Worm (Caenorhabditis elegans): ENCODE results near the gene clec-263.

DNA sequence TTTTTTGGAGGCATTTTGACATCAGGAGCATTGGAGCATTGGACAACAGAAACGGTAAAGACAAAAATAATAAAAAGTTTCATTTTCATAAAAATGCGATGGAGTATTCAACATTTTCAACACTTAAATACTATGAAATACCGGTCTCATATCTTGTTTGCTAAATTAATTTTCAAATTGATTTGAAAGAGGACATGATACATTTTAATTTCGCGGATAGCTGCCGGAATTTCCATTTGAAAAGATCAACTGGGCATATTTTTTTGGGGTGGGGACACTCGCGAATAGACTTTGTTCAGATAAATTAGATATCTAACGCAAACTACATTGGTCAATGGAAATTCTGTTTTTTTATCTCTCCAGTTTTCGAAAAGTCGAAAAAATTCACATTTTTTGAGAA, 20.3 kb downstream of the clec-263 start, which contains the start of gene F26F2.10:
- TF ChIP-seq aly-1 (tag; optimal IDR thresholded peaks at IDR 0.05) (no peak), hmbx-1 (tag; optimal IDR thresholded peaks at IDR 0.05) (no peak), ama-1 (optimal IDR thresholded peaks at IDR 0.05) (no peak), hmg-4 (GFP tag; optimal IDR thresholded peaks at IDR 0.05) (no peak), pes-1 (GFP tag; IDR thresholded peaks at IDR 0.05) (no peak), tbx-11 (GFP tag; IDR thresholded peaks at IDR 0.05) (no peak), ceh-36 (tag; optimal IDR thresholded peaks at IDR 0.05) (no peak), flt-1 (GFP tag; IDR thresholded peaks at IDR 0.05) (no peak), hnd-1 (tag; optimal IDR thresholded peaks at IDR 0.05) (no peak), scrt-1 (GFP tag; IDR thresholded peaks at IDR 0.05) (no peak), B0310.2 (tag; optimal IDR thresholded peaks at IDR 0.05) (no peak)

Data from whole organism, early embryonic.